Fruit fly (Drosophila melanogaster): ENCODE results near the gene CG7900.

Gene CG7900

DNA sequence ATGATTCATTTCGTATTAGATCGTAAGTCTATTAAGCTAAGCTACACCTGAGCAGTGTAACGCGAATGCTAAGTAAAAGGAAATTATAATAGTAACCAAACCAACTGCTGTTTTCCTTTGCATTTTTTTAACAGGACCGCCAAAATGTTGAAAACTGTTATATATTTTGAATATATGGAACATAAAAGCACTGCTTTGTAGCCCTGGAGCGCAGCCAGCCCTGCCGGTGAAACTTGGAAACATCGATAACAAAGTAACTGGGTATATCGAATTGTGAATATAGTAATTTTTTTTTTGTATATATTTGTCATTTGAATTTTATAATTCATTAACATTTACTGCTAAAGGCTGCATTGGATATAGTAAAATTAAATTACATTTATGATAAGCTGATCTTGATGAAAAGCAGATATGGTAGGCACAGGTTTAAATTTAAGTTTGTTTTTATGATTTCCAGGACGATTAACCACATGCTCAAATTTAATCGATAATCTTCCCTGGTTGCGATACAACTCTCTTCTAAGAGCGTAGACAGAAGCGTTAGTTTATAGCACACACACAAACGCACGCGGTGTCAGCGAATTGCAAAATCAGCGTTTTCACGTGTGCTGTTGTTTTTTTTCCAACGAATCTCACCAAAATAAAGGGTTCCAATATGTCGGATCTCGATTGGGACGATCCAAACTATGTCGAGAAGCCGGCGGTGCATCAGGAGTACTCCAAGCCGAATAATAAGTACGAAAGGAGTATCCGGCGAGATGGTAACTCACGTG, 28.5 kb downstream of the CG7900 start, which contains the start of gene CG7878 (continued):
- TF ChIP-seq pan (optimal IDR thresholded peaks at IDR 0.05) (no peak), pan (GFP tag; optimal IDR thresholded peaks at IDR 0.05 in 1 of 2, IDR thresholded peaks at IDR 0.05 in 1 of 2) (peak in 1 of 2 experiments; percentile 19), ftz-f1 (GFP tag; optimal IDR thresholded peaks at IDR 0.05) (peak; percentile 43), HLH54F (GFP tag; optimal IDR thresholded peaks at IDR 0.05) (peak; percentile 61), lilli (GFP tag; optimal IDR thresholded peaks at IDR 0.05) (peak; percentile 81), CrebB (tag; optimal IDR thresholded peaks at IDR 0.05) (no peak), kah (GFP tag; optimal IDR thresholded peaks at IDR 0.05) (no peak), ro (GFP tag; IDR thresholded peaks at IDR 0.05) (no peak), gfzf (GFP tag; optimal IDR thresholded peaks at IDR 0.05) (no peak), CG13287 (GFP tag; IDR thresholded peaks at IDR 0.05; ENCODE audit: partially characterized antibody) (peak; percentile 86), odd (GFP tag; optimal IDR thresholded peaks at IDR 0.05) (no peak), CG16813 (GFP tag; IDR thresholded peaks at IDR 0.05; ENCODE audit: partially characterized antibody) (peak; percentile 76), CG13775 (GFP tag; optimal IDR thresholded peaks at IDR 0.05) (peak; percentile 39), CG6689 (GFP tag; IDR thresholded peaks at IDR 0.05) (peak; percentile 27; the same call in 1 of the 2 replicates), zf30C (GFP tag; optimal IDR thresholded peaks at IDR 0.05) (peak; percentile 10), pnt (GFP tag; optimal IDR thresholded peaks at IDR 0.05) (peak; percentile 30), CG13424 (tag; optimal IDR thresholded peaks at IDR 0.05) (peak; percentile 35), sim (GFP tag; IDR thresholded peaks at IDR 0.05) (no peak), Dll (GFP tag; IDR thresholded peaks at IDR 0.05; ENCODE audit: partially characterized antibody) (peak; percentile 84), chn (GFP tag; optimal IDR thresholded peaks at IDR 0.05) (peak; percentile 53), dati (GFP tag; IDR thresholded peaks at IDR 0.05) (no peak), cwo (GFP tag; optimal IDR thresholded peaks at IDR 0.05) (no peak), yki (optimal IDR thresholded peaks at IDR 0.05) (no peak), Ets65A (GFP tag) (peak; percentile 96), CG13296 (GFP tag; optimal IDR thresholded peaks at IDR 0.05) (peak; percentile 37), crc (GFP tag; optimal IDR thresholded peaks at IDR 0.05) (no peak), mirr (GFP tag; optimal IDR thresholded peaks at IDR 0.05) (peak; percentile 2), Hmr (GFP tag; optimal IDR thresholded peaks at IDR 0.05) (peak; percentile 62), wdn (GFP tag; IDR thresholded peaks at IDR 0.05) (no peak), shn (GFP tag; optimal IDR thresholded peaks at IDR 0.05) (no peak), CG11456 (GFP tag; IDR thresholded peaks at IDR 0.05) (peak; percentile 76), eyg (GFP tag; optimal IDR thresholded peaks at IDR 0.05) (no peak), Hr78 (GFP tag; optimal IDR thresholded peaks at IDR 0.05) (no peak), CG11560 (tag; IDR thresholded peaks at IDR 0.05) (peak; percentile 75; the same call in 2 of the 3 replicates), CG30403 (GFP tag; optimal IDR thresholded peaks at IDR 0.05) (peak; percentile 69), CG12391 (tag; optimal IDR thresholded peaks at IDR 0.05) (peak; percentile 72), pzg (GFP tag; optimal IDR thresholded peaks at IDR 0.05) (peak; percentile 74), wor (GFP tag; IDR thresholded peaks at IDR 0.05) (no peak), jing (GFP tag; optimal IDR thresholded peaks at IDR 0.05) (no peak), CG11085 (GFP tag; IDR thresholded peaks at IDR 0.05) (0 out of 2 replicates have a peak, but pooled peaks have one; percentile 35), luna (GFP tag; optimal IDR thresholded peaks at IDR 0.05) (no peak), CG12769 (tag; optimal IDR thresholded peaks at IDR 0.05) (peak; percentile 19), Hey (tag; optimal IDR thresholded peaks at IDR 0.05) (no peak), mld (GFP tag; IDR thresholded peaks at IDR 0.05; ENCODE audit: partially characterized antibody) (0 out of 3 replicates have a peak, but pooled peaks have one; percentile 28), Hr51 (GFP tag; optimal IDR thresholded peaks at IDR 0.05) (peak; percentile 40 to 49), Trl (optimal IDR thresholded peaks at IDR 0.05) (peak in 1 of 2 experiments; percentile 20), Trl (GFP tag; optimal IDR thresholded peaks at IDR 0.05) (peak; percentile 49), Stat92E (GFP tag; optimal IDR thresholded peaks at IDR 0.05) (no peak), scrt (GFP tag; optimal IDR thresholded peaks at IDR 0.05) (peak; percentile 52)

Measured in whole organism, embryonic.